Fruit fly (Drosophila melanogaster) whole organism: ENCODE data around the gene mthl1.

ENCODE experiments used
- CG8478 ChIP-seq: fragments of >200 bp; optimal IDR thresholded peaks from 2 replicates; lab custom pipeline; 2018; ENCODE audit warnings: inconsistent platforms
- Dll ChIP-seq: fragments of >200 bp; optimal IDR thresholded peaks from 2 replicates; lab custom pipeline; 2017
- EcR ChIP-seq, 2 experiments: fragments of >200 bp; optimal IDR thresholded peaks; 2 replicates each; lab custom pipeline; 2017; ENCODE audit warnings: missing biosample characterization in 2 of 2, missing genetic modification characterization in 2 of 2, missing genetic modification reagents in 2 of 2
- pan ChIP-seq: fragments of >200 bp; optimal IDR thresholded peaks from 2 replicates; lab custom pipeline; 2017
- psq ChIP-seq: fragments of >200 bp; optimal IDR thresholded peaks from 2 replicates; lab custom pipeline; 2017
- usp ChIP-seq: fragments of >200 bp; optimal IDR thresholded peaks from 2 replicates; lab custom pipeline; 2017; ENCODE audit warnings: missing biosample characterization, missing genetic modification characterization, mixed read lengths

DNA sequence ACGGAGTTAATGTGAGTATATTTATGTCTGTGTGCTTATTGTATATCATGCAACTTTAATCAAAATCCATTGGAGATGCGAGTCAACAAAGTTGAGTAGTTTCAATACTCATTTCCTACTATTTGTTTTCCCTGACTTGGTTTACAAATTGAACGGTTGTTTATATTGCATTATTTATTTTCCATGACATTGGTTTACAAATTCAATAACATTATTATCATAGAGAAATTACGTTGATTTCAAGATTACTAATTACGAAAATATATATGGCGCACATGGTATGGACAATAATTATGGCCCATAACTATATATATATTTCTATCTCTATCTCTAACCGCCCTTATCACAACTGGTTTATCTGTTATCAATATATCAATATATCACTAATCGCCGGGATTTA, 19.9 kb downstream of the mthl1 start:
- TF ChIP-seq pan (lab: Kevin White, UChicago) (no peak), CG8478 (no peak), usp (GFP tag; lab: Kevin White, UChicago) (no peak), psq (lab: Kevin White, UChicago) (no peak), EcR (GFP tag; optimal IDR thresholded peaks at IDR 0.05; lab: Kevin White, UChicago) (no peak), Dll (lab: Kevin White, UChicago) (no peak)
